Worm (Caenorhabditis elegans) whole organism, young adult: Measurements from ENCODE around the gene nhr-70.

Experiments
- B0019.2 ChIP-seq: fragments of 200-800 bp; sonication (Bioruptor generic); conservative IDR thresholded peaks from 2 replicates; pipeline ENCODE4 v1.3.6; 2022; ENCODE audit warnings: missing genetic modification reagents, missing genetic modification characterization, missing compliant biosample characterization
- chd-7 ChIP-seq: sonication (generic microtip); optimal IDR thresholded peaks from 2 replicates; lab custom pipeline; 2016; ENCODE audit warnings: mild to moderate bottlenecking, missing genetic modification characterization, moderate library complexity, missing compliant biosample characterization
- efl-1 ChIP-seq: fragments of 150-350 bp; optimal IDR thresholded peaks from 2 replicates; lab custom pipeline; 2014; ENCODE audit warnings: missing biosample characterization, missing genetic modification reagents, missing genetic modification characterization
- fkh-3 ChIP-seq: sonication (generic microtip); optimal IDR thresholded peaks from 2 replicates; lab custom pipeline; 2016; ENCODE audit warnings: mild to moderate bottlenecking, missing genetic modification characterization, missing compliant biosample characterization
- lir-1 ChIP-seq: fragments of 200-800 bp; sonication (Bioruptor generic); conservative IDR thresholded peaks from 2 replicates; pipeline ENCODE4 v1.3.6; 2022; ENCODE audit warnings: missing genetic modification reagents, missing genetic modification characterization, missing compliant biosample characterization
- nfyb-1 ChIP-seq: fragments of 200-800 bp; sonication (Bioruptor generic); IDR thresholded peaks from 2 replicates; pipeline ENCODE4 v1.3.6; 2022; ENCODE audit warnings: missing genetic modification reagents, missing genetic modification characterization, missing compliant biosample characterization
- ztf-18 ChIP-seq: sonication (generic microtip); optimal IDR thresholded peaks from 2 replicates; lab custom pipeline; 2016; ENCODE audit warnings: missing genotype, mild to moderate bottlenecking, missing genetic modification characterization, missing compliant biosample characterization

- TF ChIP-seq fkh-3 (tag; lab: Kevin White, UChicago): no peak
- TF ChIP-seq nfyb-1 (GFP tag; lab: Robert Waterston, UW): no peak
- TF ChIP-seq efl-1: no peak
- TF ChIP-seq chd-7 (tag; lab: Kevin White, UChicago): no peak
- TF ChIP-seq B0019.2 (GFP tag; lab: Robert Waterston, UW): no peak
- TF ChIP-seq ztf-18: no peak
- TF ChIP-seq lir-1 (GFP tag; lab: Robert Waterston, UW): no peak
Measured at ce11 chrV:18616287-18616686, at the start of gene nhr-70.
